Worm (Caenorhabditis elegans) whole organism, early embryonic: Measurements from ENCODE around the gene C13F10.7.

ENCODE experiments used
- B0310.2 ChIP-seq: sonication (generic microtip); optimal IDR thresholded peaks from 2 replicates; lab custom pipeline; 2016; ENCODE audit warnings: mild to moderate bottlenecking, missing genetic modification characterization, missing compliant biosample characterization
- aly-1 ChIP-seq: sonication (generic microtip); optimal IDR thresholded peaks from 2 replicates; lab custom pipeline; 2016; ENCODE audit warnings: missing genetic modification characterization, missing compliant biosample characterization
- ama-1 ChIP-seq: fragments of 150-350 bp; optimal IDR thresholded peaks from 2 replicates; lab custom pipeline; 2014
- pes-1 ChIP-seq: fragments of 200-800 bp; sonication (Bioruptor generic); IDR thresholded peaks from 2 replicates; pipeline ENCODE4 v1.3.6; 2022; ENCODE audit warnings: missing genetic modification reagents, missing genetic modification characterization, missing compliant biosample characterization
- sea-1 ChIP-seq: fragments of 200-800 bp; sonication (Bioruptor generic); conservative IDR thresholded peaks from 2 replicates; pipeline ENCODE4 v1.3.6; 2022; ENCODE audit warnings: missing genetic modification characterization, missing compliant biosample characterization
- tbx-37 ChIP-seq: fragments of 200-800 bp; sonication (Bioruptor generic); conservative IDR thresholded peaks from 2 replicates; pipeline ENCODE4 v1.3.6; 2022; ENCODE audit warnings: missing genetic modification reagents, missing genetic modification characterization, missing compliant biosample characterization

DNA sequence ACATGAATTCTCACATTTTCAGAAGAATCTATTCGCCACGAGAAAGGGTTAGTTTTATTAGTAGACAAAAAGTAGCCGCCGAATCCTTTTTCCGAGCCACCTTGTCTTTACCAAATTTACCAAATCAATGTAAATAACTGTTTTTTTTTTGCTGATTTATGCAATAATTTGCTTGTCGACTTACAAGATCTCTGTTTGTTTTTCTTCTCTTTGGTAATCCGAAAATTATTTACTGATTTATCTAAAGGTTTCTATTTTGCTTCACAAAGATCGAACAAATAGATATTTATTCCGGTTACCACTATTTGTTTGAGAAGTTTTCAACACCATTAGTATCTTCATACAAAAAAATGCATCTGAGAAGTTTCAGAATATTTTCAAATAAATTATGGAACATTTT lies 43.0 kb upstream of the C13F10.7 start, which contains the start of gene C13A2.7:
- no peak for TF ChIP-seq tbx-37 (GFP tag; lab: Robert Waterston, UW)
- TF ChIP-seq sea-1 (GFP tag; lab: Robert Waterston, UW), result no peak
- TF ChIP-seq B0310.2 (tag; lab: Kevin White, UChicago), result no peak
- no peak for TF ChIP-seq pes-1 (GFP tag; lab: Robert Waterston, UW)
- TF ChIP-seq ama-1 (lab: Kevin White, UChicago), result no peak
- no peak for TF ChIP-seq aly-1 (tag; lab: Kevin White, UChicago)
